Fruit fly (Drosophila melanogaster) whole organism, embryonic: ENCODE results near the gene CG13962.
A peak's percentile ranks its signal among the peaks of the same experiment; 100 is the strongest.

Experiments
- Awh ChIP-seq: fragments of 200-800 bp; sonication (Bioruptor generic); IDR thresholded peaks from 2 replicates; pipeline ENCODE4, ENCODE4 v1.3.6; 2022; ENCODE audit warnings: missing biosample characterization, missing genetic modification characterization
- BEAF-32 ChIP-seq: fragments of 200-800 bp; sonication (Bioruptor generic); optimal IDR thresholded peaks from 3 replicates; lab custom pipeline; 2017; ENCODE audit warnings: missing biosample characterization, missing genetic modification characterization, mild to moderate bottlenecking, moderate library complexity, missing genetic modification reagents
- Bgb ChIP-seq: fragments of 200-800 bp; sonication (Bioruptor generic); IDR thresholded peaks from 2 replicates; pipeline ENCODE4 v1.3.6; 2022; ENCODE audit warnings: missing biosample characterization, missing genetic modification characterization; ENCODE audit not compliant: partially characterized antibody
- CG11085 ChIP-seq: fragments of 200-800 bp; sonication (Bioruptor generic); IDR thresholded peaks from 2 replicates; pipeline ENCODE4 v1.3.6; 2022; ENCODE audit warnings: missing biosample characterization, missing genetic modification characterization
- CG11696 ChIP-seq: fragments of 200-800 bp; sonication (Bioruptor generic); IDR thresholded peaks from 2 replicates; pipeline ENCODE4 v1.3.6; 2022; ENCODE audit warnings: missing biosample characterization, missing genetic modification characterization
- CG12236 ChIP-seq: fragments of 200-800 bp; sonication (Bioruptor generic); optimal IDR thresholded peaks from 2 replicates; lab custom pipeline; 2016; ENCODE audit warnings: missing biosample characterization, missing genetic modification characterization
- CG1233 ChIP-seq: fragments of 200-800 bp; sonication (Bioruptor generic); optimal IDR thresholded peaks from 4 replicates; lab custom pipeline; 2018; ENCODE audit warnings: missing biosample characterization, mild to moderate bottlenecking, missing genetic modification characterization
- CG12391 ChIP-seq: fragments of 200-800 bp; sonication (Bioruptor generic); optimal IDR thresholded peaks from 3 replicates; lab custom pipeline; 2018; ENCODE audit warnings: missing biosample characterization, mild to moderate bottlenecking, missing genetic modification characterization, moderate library complexity
- CG12942 ChIP-seq: fragments of 200-800 bp; sonication (Bioruptor generic); optimal IDR thresholded peaks from 3 replicates; lab custom pipeline; 2016; ENCODE audit warnings: missing biosample characterization, missing genetic modification characterization
- CG14860 ChIP-seq: fragments of 200-800 bp; sonication (Bioruptor generic); IDR thresholded peaks from 3 replicates; pipeline ENCODE4 v1.3.6; 2022; ENCODE audit warnings: missing biosample characterization, missing genetic modification characterization; ENCODE audit not compliant: partially characterized antibody
- CG15269 ChIP-seq: fragments of 200-800 bp; sonication (Bioruptor generic); optimal IDR thresholded peaks from 2 replicates; lab custom pipeline; 2018; ENCODE audit warnings: missing biosample characterization, mild to moderate bottlenecking, missing genetic modification characterization, moderate library complexity
- CG1529 ChIP-seq: fragments of 200-800 bp; sonication (Bioruptor generic); optimal IDR thresholded peaks from 3 replicates; lab custom pipeline; 2018; ENCODE audit warnings: missing biosample characterization, missing genetic modification characterization
- CG30403 ChIP-seq: fragments of 200-800 bp; sonication (Bioruptor generic); optimal IDR thresholded peaks from 3 replicates; lab custom pipeline; 2016; ENCODE audit warnings: missing biosample characterization, missing genetic modification characterization
- CG3163 ChIP-seq: fragments of 200-800 bp; sonication (Bioruptor generic); optimal IDR thresholded peaks from 3 replicates; lab custom pipeline; 2016; ENCODE audit warnings: missing biosample characterization, missing genetic modification characterization
- CG3726 ChIP-seq: fragments of 200-800 bp; sonication (Bioruptor generic); IDR thresholded peaks from 3 replicates; pipeline ENCODE4, ENCODE4 v1.3.6; 2022; ENCODE audit warnings: missing biosample characterization, missing genetic modification characterization
- CG4617 ChIP-seq: fragments of 200-800 bp; sonication (Bioruptor generic); optimal IDR thresholded peaks from 3 replicates; lab custom pipeline; 2016; ENCODE audit warnings: missing biosample characterization, missing genetic modification characterization, borderline replicate concordance
- CG6854 ChIP-seq: fragments of 200-800 bp; sonication (Bioruptor generic); optimal IDR thresholded peaks from 3 replicates; lab custom pipeline; 2017; ENCODE audit warnings: missing biosample characterization, mild to moderate bottlenecking, missing genetic modification characterization
- CG7556 ChIP-seq: fragments of 200-800 bp; sonication (Bioruptor generic); optimal IDR thresholded peaks from 2 replicates; lab custom pipeline; 2017; ENCODE audit warnings: missing biosample characterization, mild to moderate bottlenecking, missing genetic modification characterization
- CG9876 ChIP-seq: fragments of 200-800 bp; sonication (Bioruptor generic); optimal IDR thresholded peaks from 2 replicates; lab custom pipeline; 2016; ENCODE audit warnings: missing biosample characterization, missing genetic modification characterization
- CHES-1-like ChIP-seq: fragments of 200-800 bp; sonication (Bioruptor generic); optimal IDR thresholded peaks from 2 replicates; lab custom pipeline; 2016; ENCODE audit warnings: missing biosample characterization, missing genetic modification characterization
- Dad ChIP-seq: fragments of 200-800 bp; sonication (Bioruptor generic); optimal IDR thresholded peaks from 3 replicates; lab custom pipeline; 2016; ENCODE audit warnings: missing biosample characterization, missing genetic modification characterization
- Dll ChIP-seq: fragments of 200-800 bp; sonication (Bioruptor generic); IDR thresholded peaks from 4 replicates; pipeline ENCODE4 v1.3.6; 2022; ENCODE audit warnings: missing biosample characterization, missing genetic modification characterization; ENCODE audit not compliant: partially characterized antibody
- Dp ChIP-seq: fragments of 200-800 bp; sonication (Bioruptor generic); optimal IDR thresholded peaks from 2 replicates; lab custom pipeline; 2018; ENCODE audit warnings: missing biosample characterization, mild to moderate bottlenecking, missing genetic modification characterization, moderate library complexity
- Hr39 ChIP-seq: fragments of >200 bp; optimal IDR thresholded peaks from 2 replicates; lab custom pipeline; 2017
- Hr51 ChIP-seq, 2 experiments: fragments of 200-800 bp; sonication (Bioruptor generic); optimal IDR thresholded peaks; 2 replicates in 1 of 2; 3 replicates in 1 of 2; lab custom pipeline; 2016 to 2018; ENCODE audit warnings: missing biosample characterization in 2 of 2, missing genetic modification characterization in 2 of 2, mild to moderate bottlenecking in 1 of 2, moderate library complexity in 1 of 2
- Hsf ChIP-seq: fragments of 200-800 bp; sonication (Bioruptor generic); optimal IDR thresholded peaks from 3 replicates; lab custom pipeline; 2016; ENCODE audit warnings: missing biosample characterization, missing genetic modification characterization
- Meics ChIP-seq: fragments of 200-800 bp; sonication (Bioruptor generic); optimal IDR thresholded peaks from 2 replicates; lab custom pipeline; 2017; ENCODE audit warnings: missing biosample characterization, mild to moderate bottlenecking, missing genetic modification characterization
- Mrtf ChIP-seq: fragments of 200-800 bp; sonication (Bioruptor generic); IDR thresholded peaks from 3 replicates; pipeline ENCODE4 v1.3.6; 2022; ENCODE audit warnings: missing biosample characterization, missing genetic modification characterization
- Sox102F ChIP-seq: fragments of 200-800 bp; sonication (Bioruptor generic); optimal IDR thresholded peaks from 2 replicates; lab custom pipeline; 2018; ENCODE audit warnings: missing biosample characterization, mild to moderate bottlenecking, missing genetic modification characterization, moderate library complexity
- Sry-β ChIP-seq: fragments of 200-800 bp; sonication (Bioruptor generic); optimal IDR thresholded peaks from 2 replicates; lab custom pipeline; 2018; ENCODE audit warnings: missing biosample characterization, mild to moderate bottlenecking, missing genetic modification characterization, moderate library complexity
- Stat92E ChIP-seq, 3 experiments: fragments of >200 bp in 2 of 3; fragments of 200-800 bp in 1 of 3; sonication (Bioruptor generic) in 1 of 3; optimal IDR thresholded peaks; 2 replicates each; lab custom pipeline; 2017 to 2019; ENCODE audit warnings: missing biosample characterization in 3 of 3, missing genetic modification characterization in 3 of 3, mild to moderate bottlenecking in 1 of 3, moderate library complexity in 1 of 3
- aop ChIP-seq: fragments of 200-800 bp; sonication (Bioruptor generic); IDR thresholded peaks from 2 replicates; pipeline ENCODE4 v1.3.6; 2022; ENCODE audit warnings: missing biosample characterization, missing genetic modification characterization
- ap ChIP-seq: fragments of 200-800 bp; sonication (Bioruptor generic); IDR thresholded peaks from 2 replicates; pipeline ENCODE4 v1.3.6; 2022; ENCODE audit warnings: missing biosample characterization, missing genetic modification characterization
- az2 ChIP-seq: fragments of 200-800 bp; sonication (Bioruptor generic); optimal IDR thresholded peaks from 3 replicates; lab custom pipeline; 2016; ENCODE audit warnings: missing biosample characterization, missing genetic modification characterization
- btn ChIP-seq: fragments of 200-800 bp; sonication (Bioruptor generic); optimal IDR thresholded peaks from 2 replicates; lab custom pipeline; 2016; ENCODE audit warnings: missing biosample characterization, missing genetic modification characterization
- dati ChIP-seq: fragments of 200-800 bp; sonication (Bioruptor generic); IDR thresholded peaks from 2 replicates; pipeline ENCODE4 v1.3.6; 2022; ENCODE audit warnings: missing biosample characterization, missing genetic modification characterization
- ems ChIP-seq: fragments of 200-800 bp; sonication (Bioruptor generic); optimal IDR thresholded peaks from 3 replicates; lab custom pipeline; 2016; ENCODE audit warnings: missing biosample characterization, missing genetic modification characterization
- eve ChIP-seq, 2 experiments: fragments of >200 bp; optimal IDR thresholded peaks; 2 replicates each; lab custom pipeline; 2017; ENCODE audit warnings: missing biosample characterization in 2 of 2, missing genetic modification characterization in 2 of 2
- ewg ChIP-seq: fragments of 200-800 bp; sonication (Bioruptor generic); optimal IDR thresholded peaks from 3 replicates; lab custom pipeline; 2017; ENCODE audit warnings: mild to moderate bottlenecking, missing biosample characterization, missing genetic modification reagents, missing genetic modification characterization
- exex ChIP-seq: fragments of 200-800 bp; sonication (Bioruptor generic); optimal IDR thresholded peaks from 4 replicates; lab custom pipeline; 2018; ENCODE audit warnings: missing biosample characterization, mild to moderate bottlenecking, missing genetic modification characterization, moderate library complexity
- gem ChIP-seq: fragments of 200-800 bp; sonication (Bioruptor generic); optimal IDR thresholded peaks from 2 replicates; lab custom pipeline; 2019; ENCODE audit warnings: missing biosample characterization, mild to moderate bottlenecking, missing genetic modification characterization, moderate library complexity
- lmd ChIP-seq: fragments of 200-800 bp; sonication (Bioruptor generic); IDR thresholded peaks from 2 replicates; pipeline ENCODE4 v1.3.6; 2022; ENCODE audit warnings: missing biosample characterization, missing genetic modification characterization
- lola ChIP-seq, 3 experiments: fragments of >200 bp in 2 of 3; fragments of 200-800 bp in 1 of 3; sonication (Bioruptor generic) in 1 of 3; optimal IDR thresholded peaks; 2 replicates each; lab custom pipeline; 2017 to 2019; ENCODE audit warnings: missing biosample characterization in 3 of 3, missing genetic modification characterization in 3 of 3, mild to moderate bottlenecking in 1 of 3, moderate library complexity in 1 of 3
- nerfin-1 ChIP-seq: fragments of 200-800 bp; sonication (Bioruptor generic); optimal IDR thresholded peaks from 3 replicates; lab custom pipeline; 2019; ENCODE audit warnings: missing biosample characterization, mild to moderate bottlenecking, missing genetic modification characterization, moderate library complexity
- pfk ChIP-seq: fragments of 200-800 bp; sonication (Bioruptor generic); optimal IDR thresholded peaks from 2 replicates; lab custom pipeline; 2018; ENCODE audit warnings: missing biosample characterization, mild to moderate bottlenecking, missing genetic modification characterization, moderate library complexity
- phol ChIP-seq: fragments of 200-800 bp; sonication (Bioruptor generic); optimal IDR thresholded peaks from 3 replicates; lab custom pipeline; 2018; ENCODE audit warnings: missing biosample characterization, mild to moderate bottlenecking, missing genetic modification characterization, moderate library complexity
- pzg ChIP-seq: fragments of 200-800 bp; sonication (Bioruptor generic); optimal IDR thresholded peaks from 3 replicates; lab custom pipeline; 2018; ENCODE audit warnings: missing biosample characterization, mild to moderate bottlenecking, missing genetic modification characterization, moderate library complexity
- zf30C ChIP-seq: fragments of 200-800 bp; sonication (Bioruptor generic); optimal IDR thresholded peaks from 3 replicates; lab custom pipeline; 2018; ENCODE audit warnings: missing biosample characterization, mild to moderate bottlenecking, missing genetic modification characterization

Gene CG13962

DNA sequence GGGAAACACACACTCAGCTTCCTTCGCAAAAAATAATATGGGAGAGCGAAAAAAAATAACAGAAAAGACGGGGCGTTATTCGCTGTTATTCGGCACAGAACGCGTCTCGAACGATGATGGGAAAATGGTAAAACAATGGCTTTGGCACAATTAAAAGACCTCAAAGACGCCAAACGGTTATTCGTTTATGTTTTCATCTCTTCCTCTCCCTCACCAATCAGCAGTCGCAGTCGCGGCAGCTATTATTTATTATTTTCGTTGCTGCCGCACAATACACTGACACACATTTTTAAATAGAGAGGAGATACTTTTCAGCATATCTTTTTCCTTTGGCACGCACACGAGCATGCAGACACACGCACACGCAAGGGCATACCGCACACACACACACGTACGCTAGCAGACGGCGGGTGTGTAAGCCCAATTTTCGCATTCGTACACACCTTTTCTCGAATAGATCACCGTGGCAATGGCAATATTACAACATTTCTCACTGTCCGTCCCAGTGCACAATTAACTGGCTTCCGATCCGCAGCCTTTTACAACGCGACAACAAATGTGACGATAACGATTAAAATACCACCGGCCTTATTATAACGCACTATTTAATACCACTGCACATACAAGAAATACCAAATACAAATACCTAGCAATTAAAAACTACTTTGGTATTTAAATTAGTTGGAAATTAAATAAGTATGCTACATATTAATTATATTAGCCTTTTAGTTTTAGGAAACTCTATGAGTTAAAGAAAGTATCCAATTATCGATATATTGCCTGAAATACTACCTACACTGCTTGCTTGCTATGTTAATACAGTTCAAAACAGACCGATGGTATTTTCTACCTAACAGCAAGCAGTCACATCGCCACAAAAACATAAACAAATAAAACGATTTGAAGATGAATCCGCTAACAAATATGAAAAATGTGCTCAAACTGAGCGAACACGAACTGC is 22.7 kb downstream of the CG13962 start, which contains the start of the genes CdGAPr and CG10466 (continued):
- TF ChIP-seq zf30C = no peak
- no peak for TF ChIP-seq CG30403 (GFP tag; lab: Kevin White, UChicago)
- no peak for TF ChIP-seq CG11085 (GFP tag; lab: Robert Waterston, UW)
- TF ChIP-seq Stat92E (GFP tag; optimal IDR thresholded peaks at IDR 0.05; lab: Kevin White, UChicago) = peak in 1 of 3 experiments; percentile 81
- no peak for TF ChIP-seq ewg (GFP tag; lab: Kevin White, UChicago)
- peak; percentile 1 for TF ChIP-seq exex (tag; lab: Kevin White, UChicago)
- no peak for TF ChIP-seq Dad (GFP tag; lab: Kevin White, UChicago)
- peak; percentile 18; the same call in 1 of the 2 replicates for TF ChIP-seq aop (GFP tag; lab: Robert Waterston, UW)
- no peak for TF ChIP-seq CG14860
- peak; percentile 16 for TF ChIP-seq CG12391 (tag; lab: Kevin White, UChicago)
- no peak for TF ChIP-seq CG6854 (GFP tag; lab: Kevin White, UChicago)
- no peak for TF ChIP-seq dati (GFP tag; lab: Robert Waterston, UW)
- peak; percentile 54 for TF ChIP-seq CHES-1-like (GFP tag; lab: Kevin White, UChicago)
- TF ChIP-seq CG12942 (GFP tag; lab: Kevin White, UChicago) = no peak
- no peak for TF ChIP-seq Awh (GFP tag; lab: Robert Waterston, UW)
- no peak; the same call in 1 of the 2 replicates for TF ChIP-seq Bgb (GFP tag; lab: Robert Waterston, UW)
- no peak for TF ChIP-seq Hr39 (lab: Kevin White, UChicago)
- TF ChIP-seq CG3163 (GFP tag; lab: Kevin White, UChicago) = no peak
- peak; percentile 38 for TF ChIP-seq Dp (GFP tag; lab: Kevin White, UChicago)
- TF ChIP-seq CG1233 (GFP tag; lab: Kevin White, UChicago) = no peak
- TF ChIP-seq CG1529 = no peak
- TF ChIP-seq phol (tag; lab: Kevin White, UChicago) = peak; percentile 46
- TF ChIP-seq Mrtf (GFP tag; lab: Robert Waterston, UW) = no peak
- TF ChIP-seq CG12236 = no peak
- peak; percentile 14 for TF ChIP-seq Meics (GFP tag; lab: Kevin White, UChicago)
- TF ChIP-seq BEAF-32 = peak; percentile 62
- TF ChIP-seq CG4617 (GFP tag; lab: Kevin White, UChicago) = peak; percentile 29
- TF ChIP-seq CG11696 (GFP tag; lab: Robert Waterston, UW) = no peak
- no peak for TF ChIP-seq CG3726 (GFP tag; lab: Robert Waterston, UW)
- peak; percentile 86 for TF ChIP-seq pzg (GFP tag; lab: Kevin White, UChicago)
- TF ChIP-seq eve (GFP tag; optimal IDR thresholded peaks at IDR 0.05; lab: Kevin White, UChicago) = peak in 1 of 2 experiments; percentile 71
- no peak for TF ChIP-seq Hr51 (GFP tag; optimal IDR thresholded peaks at IDR 0.05; lab: Kevin White, UChicago)
- no peak for TF ChIP-seq pfk (GFP tag; lab: Kevin White, UChicago)
- no peak for TF ChIP-seq CG9876 (GFP tag; lab: Kevin White, UChicago)
- TF ChIP-seq lmd (GFP tag; lab: Robert Waterston, UW) = no peak
- no peak for TF ChIP-seq ap (GFP tag; lab: Robert Waterston, UW)
- no peak for TF ChIP-seq CG7556 (GFP tag; lab: Kevin White, UChicago)
- peak; percentile 46; the same call in 2 of the 4 replicates for TF ChIP-seq Dll (GFP tag; lab: Robert Waterston, UW)
- TF ChIP-seq lola (GFP tag; optimal IDR thresholded peaks at IDR 0.05; lab: Kevin White, UChicago) = no peak
- no peak for TF ChIP-seq az2
- TF ChIP-seq gem (tag; lab: Kevin White, UChicago) = peak; percentile 20
- no peak for TF ChIP-seq CG15269 (tag; lab: Kevin White, UChicago)
- TF ChIP-seq nerfin-1 (tag; lab: Kevin White, UChicago) = no peak
- TF ChIP-seq ems (GFP tag; lab: Kevin White, UChicago) = no peak
- TF ChIP-seq Sox102F (GFP tag; lab: Kevin White, UChicago) = no peak
- TF ChIP-seq btn (GFP tag; lab: Kevin White, UChicago) = no peak
- TF ChIP-seq Sry-β = no peak
- TF ChIP-seq Hsf = peak; percentile 0
